Fruit fly (Drosophila melanogaster): ENCODE data around the gene Xpac.

dm6 chrX:4061502-4061901 lies 42.5 kb downstream of the Xpac start:
- no peak for TF ChIP-seq CG17802 (tag; optimal IDR thresholded peaks at IDR 0.05)
- TF ChIP-seq pfk (GFP tag; optimal IDR thresholded peaks at IDR 0.05), result no peak
- no peak for TF ChIP-seq CG13287 (GFP tag; IDR thresholded peaks at IDR 0.05; ENCODE audit: partially characterized antibody)
- TF ChIP-seq Nf-YB (GFP tag; optimal IDR thresholded peaks at IDR 0.05), result peak; percentile 81
- no peak for TF ChIP-seq nerfin-2 (GFP tag; IDR thresholded peaks at IDR 0.05; ENCODE audit: partially characterized antibody)
- TF ChIP-seq CG1602 (GFP tag; optimal IDR thresholded peaks at IDR 0.05), result no peak
- TF ChIP-seq Stat92E (GFP tag; optimal IDR thresholded peaks at IDR 0.05), result no peak
- TF ChIP-seq CG30403 (GFP tag; optimal IDR thresholded peaks at IDR 0.05), result no peak

All from whole organism, embryonic.